Worm (Caenorhabditis elegans): Measurements from ENCODE around the gene grd-16.

DNA sequence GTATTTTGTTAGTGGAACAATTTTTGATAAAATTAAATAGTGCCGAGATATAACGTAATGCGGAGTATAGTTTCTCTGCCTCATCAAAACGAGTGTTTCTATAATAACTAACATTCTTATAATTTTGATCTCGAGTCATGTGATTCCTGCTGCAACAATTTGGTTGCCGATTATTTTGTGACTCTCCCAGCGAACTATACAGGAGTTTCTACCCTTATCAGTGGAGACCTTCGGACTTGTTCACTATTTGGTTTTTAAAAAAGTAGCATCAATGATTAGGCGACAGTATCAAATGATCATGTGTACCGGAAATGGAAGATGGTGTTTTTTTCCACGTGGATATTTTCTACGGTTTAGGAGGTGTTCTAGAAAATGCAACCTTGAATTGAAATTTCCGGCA lies 10.2 kb upstream of the grd-16 start:
- TF ChIP-seq pha-4 (tag; optimal IDR thresholded peaks at IDR 0.05) (no peak), him-1 (tag; optimal IDR thresholded peaks at IDR 0.05) (no peak), die-1 (tag; optimal IDR thresholded peaks at IDR 0.05) (no peak)

Data from whole organism, young adult.